Fruit fly (Drosophila melanogaster) whole organism: ENCODE data around the gene Gfat1.

Source experiments
- CG8478 ChIP-seq: fragments of >200 bp; optimal IDR thresholded peaks from 2 replicates; lab custom pipeline; 2018; ENCODE audit warnings: inconsistent platforms
- Dll ChIP-seq: fragments of >200 bp; optimal IDR thresholded peaks from 2 replicates; lab custom pipeline; 2017
- EcR ChIP-seq, 2 experiments: fragments of >200 bp; optimal IDR thresholded peaks; 2 replicates each; lab custom pipeline; 2017; ENCODE audit warnings: missing biosample characterization in 2 of 2, missing genetic modification characterization in 2 of 2, missing genetic modification reagents in 2 of 2
- pan ChIP-seq: fragments of >200 bp; optimal IDR thresholded peaks from 2 replicates; lab custom pipeline; 2017
- psq ChIP-seq: fragments of >200 bp; optimal IDR thresholded peaks from 2 replicates; lab custom pipeline; 2017
- usp ChIP-seq: fragments of >200 bp; optimal IDR thresholded peaks from 2 replicates; lab custom pipeline; 2017; ENCODE audit warnings: missing biosample characterization, missing genetic modification characterization, mixed read lengths

Gene Gfat1

dm6 chr3R:4180543-4181214, 54.4 kb downstream of the Gfat1 start:
- no peak for TF ChIP-seq CG8478
- no peak for TF ChIP-seq EcR (GFP tag; optimal IDR thresholded peaks at IDR 0.05; lab: Kevin White, UChicago)
- no peak for TF ChIP-seq pan (lab: Kevin White, UChicago)
- no peak for TF ChIP-seq psq (lab: Kevin White, UChicago)
- no peak for TF ChIP-seq Dll
- no peak for TF ChIP-seq usp

- TF ChIP-seq Dll (no peak), pan (lab: Kevin White, UChicago) (no peak), usp (no peak), psq (lab: Kevin White, UChicago) (no peak), EcR (GFP tag; optimal IDR thresholded peaks at IDR 0.05; lab: Kevin White, UChicago) (no peak), CG8478 (no peak)
Measured at dm6 chr3R:4186820-4187540, 60.7 kb downstream of the Gfat1 start.
